Worm (Caenorhabditis elegans) whole organism, L1 larva: Measurements from ENCODE around the gene F42G8.8.

Experiments
- efl-1 ChIP-seq, 4 experiments: fragments of 150-350 bp; optimal IDR thresholded peaks in 3 of 4; peaks in 1 of 4; 1 replicate in 1 of 4; 2 replicates in 3 of 4; lab custom pipeline; 2014; ENCODE audit warnings: missing biosample characterization in 2 of 4, missing genetic modification characterization in 2 of 4, missing genetic modification reagents in 2 of 4
- egl-27 ChIP-seq, 2 experiments: fragments of 150-350 bp in 1 of 2; sonication (generic microtip); optimal IDR thresholded peaks; 3 replicates each; lab custom pipeline; 2017 to 2018; ENCODE audit warnings: missing biosample characterization in 2 of 2, missing genetic modification characterization in 2 of 2, missing genetic modification reagents in 2 of 2
- mdl-1 ChIP-seq, 2 experiments: fragments of 150-350 bp; optimal IDR thresholded peaks; 2 replicates each; lab custom pipeline; 2014 to 2017; ENCODE audit warnings: missing biosample characterization in 2 of 2, missing genetic modification characterization in 2 of 2, inconsistent platforms in 1 of 2

DNA sequence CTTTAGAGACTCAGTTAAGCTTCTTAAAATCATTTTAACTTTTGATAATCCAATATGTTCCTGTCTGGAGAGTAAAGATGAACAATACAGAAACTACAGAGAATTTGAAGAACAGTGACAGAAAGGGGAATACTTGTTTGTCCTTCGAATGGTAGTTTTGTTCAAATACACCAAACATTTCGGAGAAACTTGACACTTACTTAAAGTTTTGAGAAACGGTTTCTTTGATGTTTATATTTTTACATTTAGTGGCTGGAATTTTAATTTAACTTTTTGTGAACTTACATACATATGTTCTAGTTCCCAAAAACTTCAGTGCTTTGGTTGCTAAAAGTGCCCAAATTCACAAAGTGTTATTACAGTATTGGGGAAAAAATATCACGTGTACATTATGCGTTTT is 38.3 kb downstream of the F42G8.8 start, which contains the start of gene B0218.5:
- TF ChIP-seq mdl-1 (tag; optimal IDR thresholded peaks at IDR 0.05; lab: Kevin White, UChicago) = no peak
- no peak for TF ChIP-seq egl-27 (tag; optimal IDR thresholded peaks at IDR 0.05; lab: Kevin White, UChicago)
- no peak for TF ChIP-seq efl-1 (optimal IDR thresholded peaks at IDR 0.05; lab: Kevin White, UChicago)
- TF ChIP-seq efl-1 (GFP tag; optimal IDR thresholded peaks at IDR 0.05 in 1 of 2; lab: Kevin White, UChicago) = no peak
